Fruit fly (Drosophila melanogaster) whole organism, embryonic: ENCODE data around the gene Usf.
A peak's percentile ranks its signal among the peaks of the same experiment; 100 is the strongest.

ENCODE experiments used
- Ada2b ChIP-seq: fragments of 200-800 bp; sonication (Bioruptor generic); IDR thresholded peaks from 2 replicates; pipeline ENCODE4 v1.3.6; 2022; ENCODE audit warnings: missing biosample characterization, missing genetic modification characterization
- Asciz ChIP-seq: fragments of 200-800 bp; sonication (Bioruptor generic); optimal IDR thresholded peaks from 2 replicates; lab custom pipeline; 2017; ENCODE audit warnings: missing biosample characterization, mild to moderate bottlenecking, missing genetic modification characterization, missing genetic modification reagents
- CG10959 ChIP-seq: fragments of 200-800 bp; sonication (Bioruptor generic); IDR thresholded peaks from 2 replicates; pipeline ENCODE4 v1.3.6; 2022; ENCODE audit warnings: missing biosample characterization, missing genetic modification characterization
- CG11504 ChIP-seq: fragments of 200-800 bp; sonication (Bioruptor generic); optimal IDR thresholded peaks from 3 replicates; lab custom pipeline; 2019; ENCODE audit warnings: missing biosample characterization, mild to moderate bottlenecking, missing genetic modification characterization, moderate library complexity
- CG11560 ChIP-seq: fragments of 200-800 bp; sonication (Bioruptor generic); IDR thresholded peaks from 3 replicates; pipeline ENCODE4 v1.3.6; 2022; ENCODE audit warnings: missing biosample characterization, missing genetic modification characterization
- CG11696 ChIP-seq: fragments of 200-800 bp; sonication (Bioruptor generic); IDR thresholded peaks from 2 replicates; pipeline ENCODE4 v1.3.6; 2022; ENCODE audit warnings: missing biosample characterization, missing genetic modification characterization
- CG12391 ChIP-seq: fragments of 200-800 bp; sonication (Bioruptor generic); optimal IDR thresholded peaks from 3 replicates; lab custom pipeline; 2018; ENCODE audit warnings: missing biosample characterization, mild to moderate bottlenecking, missing genetic modification characterization, moderate library complexity
- CG14710 ChIP-seq: fragments of 200-800 bp; sonication (Bioruptor generic); optimal IDR thresholded peaks from 3 replicates; lab custom pipeline; 2019; ENCODE audit warnings: missing biosample characterization, mild to moderate bottlenecking, missing genetic modification characterization, moderate library complexity
- CG14965 ChIP-seq: fragments of 200-800 bp; sonication (Bioruptor generic); optimal IDR thresholded peaks from 2 replicates; lab custom pipeline; 2016; ENCODE audit warnings: missing biosample characterization, missing genetic modification characterization, borderline replicate concordance
- CG15269 ChIP-seq: fragments of 200-800 bp; sonication (Bioruptor generic); optimal IDR thresholded peaks from 2 replicates; lab custom pipeline; 2018; ENCODE audit warnings: missing biosample characterization, mild to moderate bottlenecking, missing genetic modification characterization, moderate library complexity
- CG1529 ChIP-seq: fragments of 200-800 bp; sonication (Bioruptor generic); optimal IDR thresholded peaks from 3 replicates; lab custom pipeline; 2018; ENCODE audit warnings: missing biosample characterization, missing genetic modification characterization
- CG15601 ChIP-seq: fragments of 200-800 bp; sonication (Bioruptor generic); optimal IDR thresholded peaks from 3 replicates; lab custom pipeline; 2019; ENCODE audit warnings: missing biosample characterization, mild to moderate bottlenecking, missing genetic modification characterization, moderate library complexity
- CG1603 ChIP-seq: fragments of 200-800 bp; sonication (Bioruptor generic); optimal IDR thresholded peaks from 2 replicates; lab custom pipeline; 2019; ENCODE audit warnings: missing biosample characterization, mild to moderate bottlenecking, missing genetic modification characterization, moderate library complexity
- CG1647 ChIP-seq: fragments of 200-800 bp; sonication (Bioruptor generic); optimal IDR thresholded peaks from 3 replicates; lab custom pipeline; 2016; ENCODE audit warnings: missing biosample characterization, missing genetic modification characterization
- CG18011 ChIP-seq: fragments of 200-800 bp; sonication (Bioruptor generic); optimal IDR thresholded peaks from 2 replicates; lab custom pipeline; 2017; ENCODE audit warnings: missing biosample characterization, missing genetic modification characterization, mild to moderate bottlenecking, moderate library complexity, missing genotype
- CG18262 ChIP-seq: fragments of 200-800 bp; optimal IDR thresholded peaks from 3 replicates; lab custom pipeline; 2019; ENCODE audit warnings: missing biosample characterization, mild to moderate bottlenecking, missing genetic modification characterization, moderate library complexity
- CG32772 ChIP-seq: fragments of 200-800 bp; sonication (Bioruptor generic); IDR thresholded peaks from 2 replicates; pipeline ENCODE4 v1.3.6; 2022; ENCODE audit warnings: missing biosample characterization, missing genetic modification characterization
- CG5953 ChIP-seq: fragments of 200-800 bp; sonication (Bioruptor generic); IDR thresholded peaks from 2 replicates; pipeline ENCODE4 v1.3.6; 2022; ENCODE audit warnings: missing biosample characterization, missing genetic modification characterization
- CG7839 ChIP-seq: fragments of 200-800 bp; sonication (Bioruptor generic); optimal IDR thresholded peaks from 3 replicates; lab custom pipeline; 2018; ENCODE audit warnings: missing biosample characterization, mild to moderate bottlenecking, missing genetic modification characterization, moderate library complexity
- CG7963 ChIP-seq: fragments of 200-800 bp; sonication (Bioruptor generic); IDR thresholded peaks from 3 replicates; pipeline ENCODE4 v1.3.6; 2022; ENCODE audit warnings: missing biosample characterization, missing genetic modification characterization; ENCODE audit not compliant: partially characterized antibody
- CG8290 ChIP-seq, 3 experiments: fragments of 200-800 bp; sonication (Bioruptor generic); optimal IDR thresholded peaks; 2 replicates each; lab custom pipeline; 2016 to 2019; ENCODE audit warnings: missing biosample characterization in 3 of 3, missing genetic modification characterization in 3 of 3, mild to moderate bottlenecking in 2 of 3, moderate library complexity in 1 of 3
- CG8765 ChIP-seq: fragments of 200-800 bp; sonication (Bioruptor generic); IDR thresholded peaks from 2 replicates; pipeline ENCODE4 v1.3.6; 2022; ENCODE audit warnings: missing biosample characterization, missing genetic modification characterization
- E2f1 ChIP-seq: fragments of 200-800 bp; sonication (Bioruptor generic); IDR thresholded peaks from 2 replicates; pipeline ENCODE4 v1.3.6; 2022; ENCODE audit warnings: missing biosample characterization, missing genetic modification characterization
- ERR ChIP-seq: fragments of 200-800 bp; sonication (Bioruptor generic); optimal IDR thresholded peaks from 2 replicates; lab custom pipeline; 2016; ENCODE audit warnings: missing biosample characterization, missing genetic modification characterization
- HmgD ChIP-seq: fragments of 200-800 bp; sonication (Bioruptor generic); optimal IDR thresholded peaks from 3 replicates; lab custom pipeline; 2016; ENCODE audit warnings: missing biosample characterization, missing genetic modification characterization
- Hmx ChIP-seq: fragments of 200-800 bp; sonication (Bioruptor generic); optimal IDR thresholded peaks from 2 replicates; lab custom pipeline; 2016; ENCODE audit warnings: missing biosample characterization, missing genetic modification characterization
- Kr ChIP-seq: fragments of 200-800 bp; sonication (Bioruptor generic); optimal IDR thresholded peaks from 2 replicates; lab custom pipeline; 2017; ENCODE audit warnings: missing biosample characterization, mild to moderate bottlenecking, missing genetic modification characterization
- Mad ChIP-seq: fragments of 200-800 bp; sonication (Bioruptor generic); optimal IDR thresholded peaks from 2 replicates; lab custom pipeline; 2016; ENCODE audit warnings: missing biosample characterization, missing genetic modification characterization
- Poxn ChIP-seq: fragments of 200-800 bp; sonication (Bioruptor generic); IDR thresholded peaks from 2 replicates; pipeline ENCODE4 v1.3.6; 2022; ENCODE audit warnings: missing biosample characterization, missing genetic modification characterization
- Side ChIP-seq: fragments of 200-800 bp; sonication (Bioruptor generic); optimal IDR thresholded peaks from 2 replicates; lab custom pipeline; 2016; ENCODE audit warnings: missing biosample characterization, missing genetic modification characterization
- Six4 ChIP-seq: fragments of 200-800 bp; sonication (Bioruptor generic); optimal IDR thresholded peaks from 2 replicates; lab custom pipeline; 2016; ENCODE audit warnings: missing biosample characterization, missing genetic modification characterization
- Stat92E ChIP-seq, 3 experiments: fragments of >200 bp in 2 of 3; fragments of 200-800 bp in 1 of 3; sonication (Bioruptor generic) in 1 of 3; optimal IDR thresholded peaks; 2 replicates each; lab custom pipeline; 2017 to 2019; ENCODE audit warnings: missing biosample characterization in 3 of 3, missing genetic modification characterization in 3 of 3, mild to moderate bottlenecking in 1 of 3, moderate library complexity in 1 of 3
- Trl ChIP-seq, 3 experiments: fragments of >200 bp in 2 of 3; fragments of 200-800 bp in 1 of 3; sonication (Bioruptor generic) in 1 of 3; optimal IDR thresholded peaks; 2 replicates in 1 of 3; 3 replicates in 2 of 3; lab custom pipeline; 2016 to 2017; ENCODE audit warnings: missing biosample characterization in 1 of 3, missing genetic modification characterization in 1 of 3
- btn ChIP-seq: fragments of 200-800 bp; sonication (Bioruptor generic); optimal IDR thresholded peaks from 2 replicates; lab custom pipeline; 2016; ENCODE audit warnings: missing biosample characterization, missing genetic modification characterization
- corto ChIP-seq: fragments of 200-800 bp; sonication (Bioruptor generic); optimal IDR thresholded peaks from 2 replicates; lab custom pipeline; 2016; ENCODE audit warnings: missing biosample characterization, mild to moderate bottlenecking, missing genetic modification characterization, moderate library complexity
- dmrt11E ChIP-seq: fragments of 200-800 bp; sonication (Bioruptor generic); optimal IDR thresholded peaks from 3 replicates; lab custom pipeline; 2018; ENCODE audit warnings: missing biosample characterization, mild to moderate bottlenecking, missing genetic modification characterization, moderate library complexity
- dmrt99B ChIP-seq: fragments of 200-800 bp; sonication (Bioruptor generic); optimal IDR thresholded peaks from 2 replicates; lab custom pipeline; 2018; ENCODE audit warnings: missing biosample characterization, mild to moderate bottlenecking, missing genetic modification characterization, moderate library complexity
- emc ChIP-seq: fragments of 200-800 bp; sonication (Bioruptor generic); optimal IDR thresholded peaks from 2 replicates; lab custom pipeline; 2016; ENCODE audit warnings: missing biosample characterization, missing genetic modification characterization
- eve ChIP-seq, 2 experiments: fragments of >200 bp; optimal IDR thresholded peaks; 2 replicates each; lab custom pipeline; 2017; ENCODE audit warnings: missing biosample characterization in 2 of 2, missing genetic modification characterization in 2 of 2
- grn ChIP-seq: fragments of 200-800 bp; sonication (Bioruptor generic); optimal IDR thresholded peaks from 3 replicates; lab custom pipeline; 2017; ENCODE audit warnings: missing biosample characterization, missing genetic modification characterization
- inv ChIP-seq: fragments of 200-800 bp; sonication (Bioruptor generic); IDR thresholded peaks from 2 replicates; pipeline ENCODE4 v1.3.6; 2022; ENCODE audit warnings: missing biosample characterization, missing genetic modification characterization; ENCODE audit not compliant: partially characterized antibody
- knrl ChIP-seq: fragments of 200-800 bp; sonication (Bioruptor generic); IDR thresholded peaks from 3 replicates; pipeline ENCODE4 v1.3.6; 2022; ENCODE audit warnings: missing biosample characterization, missing genetic modification characterization; ENCODE audit not compliant: partially characterized antibody
- lola ChIP-seq, 3 experiments: fragments of >200 bp in 2 of 3; fragments of 200-800 bp in 1 of 3; sonication (Bioruptor generic) in 1 of 3; optimal IDR thresholded peaks; 2 replicates each; lab custom pipeline; 2017 to 2019; ENCODE audit warnings: missing biosample characterization in 3 of 3, missing genetic modification characterization in 3 of 3, mild to moderate bottlenecking in 1 of 3, moderate library complexity in 1 of 3
- nmo ChIP-seq: fragments of 200-800 bp; sonication (Bioruptor generic); optimal IDR thresholded peaks from 2 replicates; lab custom pipeline; 2018; ENCODE audit warnings: missing biosample characterization, mild to moderate bottlenecking, missing genetic modification characterization, moderate library complexity
- row ChIP-seq: fragments of 200-800 bp; sonication (Bioruptor generic); IDR thresholded peaks from 3 replicates; pipeline ENCODE4 v1.3.6; 2022; ENCODE audit warnings: missing biosample characterization, missing genetic modification characterization
- seq ChIP-seq: fragments of 200-800 bp; sonication (Bioruptor generic); IDR thresholded peaks from 2 replicates; pipeline ENCODE4 v1.3.6; 2022; ENCODE audit warnings: missing biosample characterization, missing genetic modification characterization
- so ChIP-seq: fragments of 200-800 bp; sonication (Bioruptor generic); IDR thresholded peaks from 3 replicates; pipeline ENCODE4 v1.3.6; 2022; ENCODE audit warnings: missing biosample characterization, missing genetic modification characterization
- sug ChIP-seq: fragments of 200-800 bp; optimal IDR thresholded peaks from 2 replicates; lab custom pipeline; 2019; ENCODE audit warnings: missing biosample characterization, mild to moderate bottlenecking, missing genetic modification characterization, moderate library complexity
- ttk ChIP-seq: fragments of 200-800 bp; sonication (Bioruptor generic); IDR thresholded peaks from 2 replicates; pipeline ENCODE4 v2.1.2; 2022; ENCODE audit warnings: missing biosample characterization, missing genetic modification characterization
- zfh1 ChIP-seq: fragments of 200-800 bp; sonication (Bioruptor generic); IDR thresholded peaks from 3 replicates; pipeline ENCODE4 v1.3.6; 2022; ENCODE audit warnings: missing biosample characterization, missing genetic modification characterization

Gene Usf

DNA sequence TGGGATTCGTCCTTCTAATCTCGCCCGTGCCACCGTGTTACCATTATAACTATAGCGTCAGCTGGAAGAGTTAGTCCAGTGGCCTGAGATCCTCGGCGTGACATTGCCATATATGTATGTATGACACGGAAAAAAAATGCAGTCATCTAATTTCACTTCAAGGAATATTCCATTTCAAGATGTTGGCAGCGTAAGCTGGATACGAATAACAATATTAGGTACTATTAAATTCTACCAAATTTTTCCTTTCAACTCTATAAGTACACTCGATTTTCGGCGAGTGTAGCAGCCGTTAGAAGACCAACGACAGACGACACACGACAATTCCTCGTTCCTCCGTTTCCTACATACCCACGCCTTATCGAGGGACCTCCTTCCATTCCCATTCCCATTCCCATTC is 16.4 kb upstream of the Usf start (continued):
- TF ChIP-seq sug (no peak), CG18262 (tag; lab: Kevin White, UChicago) (peak; percentile 33), CG15601 (no peak), CG15269 (no peak), seq (GFP tag; lab: Robert Waterston, UW) (no peak), CG12391 (tag; lab: Kevin White, UChicago) (peak; percentile 33), Poxn (GFP tag; lab: Robert Waterston, UW) (no peak), dmrt11E (tag; lab: Kevin White, UChicago) (peak; percentile 58), CG10959 (GFP tag; lab: Robert Waterston, UW) (0 out of 2 replicates have a peak, but pooled peaks have one; percentile 33), CG32772 (no peak), knrl (GFP tag; lab: Robert Waterston, UW) (no peak), CG11696 (GFP tag; lab: Robert Waterston, UW) (no peak), dmrt99B (tag; lab: Kevin White, UChicago) (no peak), CG14965 (GFP tag; lab: Kevin White, UChicago) (no peak), Trl (optimal IDR thresholded peaks at IDR 0.05; lab: Kevin White, UChicago) (no peak), Trl (GFP tag; optimal IDR thresholded peaks at IDR 0.05; lab: Kevin White, UChicago) (no peak), emc (GFP tag; lab: Kevin White, UChicago) (no peak), CG8765 (GFP tag; lab: Robert Waterston, UW) (peak; percentile 54), CG1603 (peak; percentile 58), CG18011 (GFP tag; lab: Kevin White, UChicago) (no peak), Hmx (GFP tag; lab: Kevin White, UChicago) (no peak), CG11560 (tag; lab: Robert Waterston, UW) (no peak), Six4 (GFP tag; lab: Kevin White, UChicago) (no peak), Mad (no peak), CG8290 (GFP tag; optimal IDR thresholded peaks at IDR 0.05; lab: Kevin White, UChicago) (no peak), CG8290 (tag; optimal IDR thresholded peaks at IDR 0.05; lab: Kevin White, UChicago) (no peak), row (GFP tag; lab: Robert Waterston, UW) (0 out of 3 replicates have a peak, but pooled peaks have one; percentile 22), CG1647 (GFP tag; lab: Kevin White, UChicago) (no peak), HmgD (GFP tag; lab: Kevin White, UChicago) (no peak), zfh1 (GFP tag; lab: Robert Waterston, UW) (peak; percentile 36; the same call in 1 of the 3 replicates), so (GFP tag; lab: Robert Waterston, UW) (no peak), btn (GFP tag; lab: Kevin White, UChicago) (no peak), Asciz (GFP tag; lab: Kevin White, UChicago) (no peak), grn (GFP tag; lab: Kevin White, UChicago) (no peak), E2f1 (GFP tag; lab: Robert Waterston, UW) (no peak), corto (GFP tag; lab: Kevin White, UChicago) (no peak), lola (GFP tag; optimal IDR thresholded peaks at IDR 0.05; lab: Kevin White, UChicago) (peak in 1 of 3 experiments; percentile 33), ttk (GFP tag; lab: Robert Waterston, UW) (no peak), Kr (GFP tag; lab: Kevin White, UChicago) (no peak), inv (GFP tag; lab: Robert Waterston, UW) (no peak), eve (GFP tag; optimal IDR thresholded peaks at IDR 0.05; lab: Kevin White, UChicago) (no peak), Stat92E (GFP tag; optimal IDR thresholded peaks at IDR 0.05; lab: Kevin White, UChicago) (no peak), Side (no peak), CG5953 (no peak), Ada2b (GFP tag; lab: Robert Waterston, UW) (no peak), CG7963 (GFP tag; lab: Robert Waterston, UW) (no peak), CG14710 (peak; percentile 18), CG1529 (GFP tag; lab: Kevin White, UChicago) (no peak), CG11504 (tag; lab: Kevin White, UChicago) (no peak), ERR (no peak), nmo (GFP tag; lab: Kevin White, UChicago) (no peak), CG7839 (no peak)
